Worm (Caenorhabditis elegans) whole organism, midembryonic: Measurements from ENCODE around the gene Y62F5A.10.

ENCODE experiments used
- T22C8.4 ChIP-seq: fragments of 200-800 bp; sonication (Bioruptor generic); IDR thresholded peaks from 2 replicates; pipeline ENCODE4 v1.3.6; 2022; ENCODE audit warnings: missing genetic modification characterization, missing compliant biosample characterization
- cog-1 ChIP-seq: sonication (generic microtip); optimal IDR thresholded peaks from 2 replicates; lab custom pipeline; 2016; ENCODE audit warnings: missing genetic modification characterization, missing compliant biosample characterization
- flt-1 ChIP-seq: fragments of 200-800 bp; sonication (Bioruptor generic); IDR thresholded peaks from 2 replicates; pipeline ENCODE4 v1.3.6; 2022; ENCODE audit warnings: missing genetic modification characterization, missing compliant biosample characterization
- klf-2 ChIP-seq: fragments of 200-800 bp; sonication (Bioruptor generic); conservative IDR thresholded peaks from 2 replicates; pipeline ENCODE4 v1.3.6; 2022; ENCODE audit warnings: missing genetic modification reagents, missing genetic modification characterization, missing compliant biosample characterization
- med-1 ChIP-seq: sonication (generic microtip); optimal IDR thresholded peaks from 2 replicates; lab custom pipeline; 2017; ENCODE audit warnings: missing genetic modification characterization, mild to moderate bottlenecking, missing compliant biosample characterization, antibody characterized with exemption, missing genetic modification reagents; ENCODE audit not compliant: insufficient read depth
- ref-1 ChIP-seq: fragments of 200-800 bp; sonication (Bioruptor generic); conservative IDR thresholded peaks from 2 replicates; pipeline ENCODE4 v1.3.6; 2022; ENCODE audit warnings: missing genetic modification reagents, missing genetic modification characterization, missing compliant biosample characterization
- tab-1 ChIP-seq: fragments of 200-800 bp; sonication (Bioruptor generic); IDR thresholded peaks from 2 replicates; pipeline ENCODE4 v1.3.6; 2022; ENCODE audit warnings: missing genetic modification characterization, missing compliant biosample characterization
- ztf-23 ChIP-seq: fragments of 200-800 bp; sonication (Bioruptor generic); IDR thresholded peaks from 2 replicates; pipeline ENCODE4 v1.3.6; 2022; ENCODE audit warnings: missing genetic modification reagents, missing genetic modification characterization, missing compliant biosample characterization
- ztf-29 ChIP-seq: fragments of 200-800 bp; sonication (Bioruptor generic); IDR thresholded peaks from 2 replicates; pipeline ENCODE4 v1.3.6; 2022; ENCODE audit warnings: missing genetic modification reagents, missing genetic modification characterization, missing compliant biosample characterization

ce11 chrII:11501956-11502355, 19.4 kb upstream of the Y62F5A.10 start:
- no peak for TF ChIP-seq ref-1
- no peak for TF ChIP-seq klf-2 (GFP tag; lab: Robert Waterston, UW)
- TF ChIP-seq med-1 (GFP tag; lab: Kevin White, UChicago), result no peak
- no peak for TF ChIP-seq cog-1 (tag; lab: Kevin White, UChicago)
- TF ChIP-seq ztf-23 (GFP tag; lab: Robert Waterston, UW), result no peak
- TF ChIP-seq ztf-29, result no peak
- TF ChIP-seq tab-1 (GFP tag; lab: Robert Waterston, UW), result no peak
- TF ChIP-seq T22C8.4 (GFP tag; lab: Robert Waterston, UW), result no peak
- no peak for TF ChIP-seq flt-1
